Worm (Caenorhabditis elegans) whole organism, L1 larva: Measurements from ENCODE around the gene T09B9.1.

Experiments used
- C16A3.4 ChIP-seq: fragments of 150-350 bp; optimal IDR thresholded peaks from 2 replicates; lab custom pipeline; 2014; ENCODE audit warnings: missing biosample characterization, missing genetic modification characterization
- F16B12.6 ChIP-seq: fragments of 150-350 bp; optimal IDR thresholded peaks from 2 replicates; lab custom pipeline; 2014; ENCODE audit warnings: missing biosample characterization, missing genetic modification characterization
- Y116A8C.19 ChIP-seq: sonication (generic microtip); optimal IDR thresholded peaks from 2 replicates; lab custom pipeline; 2016; ENCODE audit warnings: missing compliant biosample characterization, missing genetic modification characterization, borderline replicate concordance
- aha-1 ChIP-seq: fragments of 150-350 bp; optimal IDR thresholded peaks from 2 replicates; lab custom pipeline; 2014; ENCODE audit warnings: missing biosample characterization, missing genetic modification characterization
- alr-1 ChIP-seq: fragments of 200-800 bp; sonication (Bioruptor generic); optimal IDR thresholded peaks from 2 replicates; lab custom pipeline; 2018; ENCODE audit warnings: borderline replicate concordance, mild to moderate bottlenecking, missing genetic modification characterization, missing compliant biosample characterization
- blmp-1 ChIP-seq: fragments of 150-350 bp; optimal IDR thresholded peaks from 2 replicates; lab custom pipeline; 2014; ENCODE audit warnings: missing biosample characterization, missing genetic modification characterization
- ceh-63 ChIP-seq: fragments of 200-800 bp; sonication (Bioruptor generic); optimal IDR thresholded peaks from 2 replicates; lab custom pipeline; 2018; ENCODE audit warnings: mild to moderate bottlenecking, missing genetic modification characterization, missing compliant biosample characterization
- ceh-8 ChIP-seq: fragments of 200-800 bp; sonication (Bioruptor generic); optimal IDR thresholded peaks from 2 replicates; lab custom pipeline; 2018; ENCODE audit warnings: mild to moderate bottlenecking, missing genetic modification characterization, moderate library complexity, missing compliant biosample characterization
- ceh-82 ChIP-seq, 3 experiments: fragments of 150-350 bp in 1 of 3; sonication (generic microtip) in 2 of 3; optimal IDR thresholded peaks; 2 replicates each; lab custom pipeline; 2014 to 2017; ENCODE audit warnings: missing biosample characterization in 3 of 3, missing genetic modification characterization in 3 of 3
- efl-1 ChIP-seq, 4 experiments: fragments of 150-350 bp; optimal IDR thresholded peaks in 3 of 4; peaks in 1 of 4; 1 replicate in 1 of 4; 2 replicates in 3 of 4; lab custom pipeline; 2014; ENCODE audit warnings: missing biosample characterization in 2 of 4, missing genetic modification characterization in 2 of 4, missing genetic modification reagents in 2 of 4
- egl-13 ChIP-seq: sonication (generic microtip); optimal IDR thresholded peaks from 2 replicates; lab custom pipeline; 2016; ENCODE audit warnings: missing genotype, missing genetic modification reagents, missing genetic modification characterization, missing compliant biosample characterization
- egl-27 ChIP-seq, 2 experiments: fragments of 150-350 bp in 1 of 2; sonication (generic microtip); optimal IDR thresholded peaks; 3 replicates each; lab custom pipeline; 2017 to 2018; ENCODE audit warnings: missing biosample characterization in 2 of 2, missing genetic modification characterization in 2 of 2, missing genetic modification reagents in 2 of 2
- elt-2 ChIP-seq: sonication (generic microtip); optimal IDR thresholded peaks from 2 replicates; lab custom pipeline; 2016; ENCODE audit warnings: missing genetic modification characterization, mild to moderate bottlenecking, inconsistent platforms, missing compliant biosample characterization, missing genetic modification reagents
- fkh-10 ChIP-seq: sonication (generic microtip); optimal IDR thresholded peaks from 2 replicates; lab custom pipeline; 2017; ENCODE audit warnings: missing biosample characterization, missing genetic modification reagents, missing genetic modification characterization
- fos-1 ChIP-seq: fragments of 150-350 bp; optimal IDR thresholded peaks from 2 replicates; lab custom pipeline; 2014; ENCODE audit warnings: missing biosample characterization, missing genetic modification characterization
- hlh-17 ChIP-seq: fragments of 200-800 bp; sonication (Bioruptor generic); optimal IDR thresholded peaks from 2 replicates; lab custom pipeline; 2018; ENCODE audit warnings: missing genetic modification characterization, mild to moderate bottlenecking, missing compliant biosample characterization, moderate library complexity, borderline replicate concordance
- hpl-2 ChIP-seq: fragments of 150-350 bp; optimal IDR thresholded peaks from 2 replicates; lab custom pipeline; 2014; ENCODE audit warnings: missing biosample characterization, missing genetic modification reagents, missing genetic modification characterization
- irx-1 ChIP-seq: sonication (generic microtip); optimal IDR thresholded peaks from 2 replicates; lab custom pipeline; 2016; ENCODE audit warnings: missing genetic modification characterization, missing compliant biosample characterization
- isw-1 ChIP-seq: fragments of 200-800 bp; sonication (Bioruptor generic); IDR thresholded peaks from 2 replicates; pipeline ENCODE4 v1.3.6; 2022; ENCODE audit warnings: missing genetic modification characterization, missing compliant biosample characterization
- lin-14 ChIP-seq: fragments of 200-800 bp; sonication (Bioruptor generic); optimal IDR thresholded peaks from 2 replicates; lab custom pipeline; 2018; ENCODE audit warnings: mild to moderate bottlenecking, missing genetic modification characterization, moderate library complexity, missing compliant biosample characterization
- lir-3 ChIP-seq: sonication (generic microtip); optimal IDR thresholded peaks from 2 replicates; lab custom pipeline; 2016; ENCODE audit warnings: mild to moderate bottlenecking, missing genetic modification characterization, moderate library complexity, missing compliant biosample characterization; ENCODE audit not compliant: poor library complexity
- lsy-2 ChIP-seq, 2 experiments: fragments of 150-350 bp; optimal IDR thresholded peaks; 2 replicates each; lab custom pipeline; 2014; ENCODE audit warnings: missing biosample characterization in 2 of 2, missing genetic modification characterization in 2 of 2
- nhr-11 ChIP-seq: fragments of 150-350 bp; optimal IDR thresholded peaks from 2 replicates; lab custom pipeline; 2014; ENCODE audit warnings: missing biosample characterization, missing genetic modification characterization
- nhr-237 ChIP-seq: fragments of 150-350 bp; optimal IDR thresholded peaks from 2 replicates; lab custom pipeline; 2014; ENCODE audit warnings: missing biosample characterization, missing genetic modification characterization
- nhr-47 ChIP-seq: sonication (generic microtip); optimal IDR thresholded peaks from 2 replicates; lab custom pipeline; 2016; ENCODE audit warnings: mild to moderate bottlenecking, missing genetic modification characterization, moderate library complexity, missing compliant biosample characterization
- nhr-71 ChIP-seq: sonication (generic microtip); optimal IDR thresholded peaks from 2 replicates; lab custom pipeline; 2016; ENCODE audit warnings: mild to moderate bottlenecking, missing genetic modification characterization, moderate library complexity, missing compliant biosample characterization
- nhr-77 ChIP-seq: fragments of 150-350 bp; optimal IDR thresholded peaks from 2 replicates; lab custom pipeline; 2014; ENCODE audit warnings: missing biosample characterization, missing genetic modification characterization
- pag-3 ChIP-seq: sonication (generic microtip); optimal IDR thresholded peaks from 2 replicates; lab custom pipeline; 2017; ENCODE audit warnings: missing genetic modification characterization, mild to moderate bottlenecking, missing compliant biosample characterization, antibody characterized with exemption, borderline replicate concordance; ENCODE audit not compliant: insufficient read depth
- pax-3 ChIP-seq: fragments of 200-800 bp; sonication (Bioruptor generic); optimal IDR thresholded peaks from 2 replicates; lab custom pipeline; 2018; ENCODE audit warnings: mild to moderate bottlenecking, missing genetic modification characterization, moderate library complexity, missing compliant biosample characterization
- snpc-4 ChIP-seq: fragments of 150-350 bp; optimal IDR thresholded peaks from 2 replicates; lab custom pipeline; 2014; ENCODE audit warnings: missing biosample characterization, missing genetic modification characterization
- sup-37 ChIP-seq: fragments of 200-800 bp; sonication (Bioruptor generic); optimal IDR thresholded peaks from 2 replicates; lab custom pipeline; 2018; ENCODE audit warnings: mild to moderate bottlenecking, missing genetic modification characterization, missing compliant biosample characterization
- tbx-2 ChIP-seq: sonication (generic microtip); optimal IDR thresholded peaks from 2 replicates; lab custom pipeline; 2016; ENCODE audit warnings: missing genetic modification characterization, missing compliant biosample characterization
- unc-130 ChIP-seq: fragments of 150-350 bp; optimal IDR thresholded peaks from 2 replicates; lab custom pipeline; 2017; ENCODE audit warnings: missing biosample characterization, missing genetic modification characterization, inconsistent platforms
- unc-30 ChIP-seq: sonication (generic microtip); optimal IDR thresholded peaks from 2 replicates; lab custom pipeline; 2017; ENCODE audit warnings: missing biosample characterization, missing genetic modification characterization
- unc-86 ChIP-seq: sonication (generic microtip); optimal IDR thresholded peaks from 2 replicates; lab custom pipeline; 2016; ENCODE audit warnings: missing genetic modification characterization, missing compliant biosample characterization

Gene T09B9.1

DNA sequence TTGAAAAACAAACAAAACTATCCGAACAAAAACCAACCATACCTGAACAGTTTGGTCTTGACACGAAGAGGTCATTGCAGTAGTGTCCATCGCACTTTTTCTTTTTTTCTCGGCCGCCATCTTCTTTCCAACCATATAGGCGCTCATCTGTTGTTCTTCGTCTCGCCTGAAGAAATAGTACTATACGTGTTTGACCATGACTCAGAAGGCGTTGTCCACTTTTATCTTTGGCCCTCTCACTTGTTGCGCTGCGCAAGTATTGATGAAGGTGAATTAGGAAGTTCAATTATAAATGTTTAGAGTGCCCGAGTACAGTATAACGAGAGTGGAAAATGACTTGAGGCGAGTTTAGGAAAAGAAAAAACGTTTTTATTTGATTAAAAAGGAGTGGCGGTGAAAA, 28.8 kb downstream of the T09B9.1 start (continued):
- TF ChIP-seq unc-130 (tag; lab: Kevin White, UChicago) (peak; percentile 0), tbx-2 (tag; lab: Kevin White, UChicago) (peak; percentile 8)

DNA sequence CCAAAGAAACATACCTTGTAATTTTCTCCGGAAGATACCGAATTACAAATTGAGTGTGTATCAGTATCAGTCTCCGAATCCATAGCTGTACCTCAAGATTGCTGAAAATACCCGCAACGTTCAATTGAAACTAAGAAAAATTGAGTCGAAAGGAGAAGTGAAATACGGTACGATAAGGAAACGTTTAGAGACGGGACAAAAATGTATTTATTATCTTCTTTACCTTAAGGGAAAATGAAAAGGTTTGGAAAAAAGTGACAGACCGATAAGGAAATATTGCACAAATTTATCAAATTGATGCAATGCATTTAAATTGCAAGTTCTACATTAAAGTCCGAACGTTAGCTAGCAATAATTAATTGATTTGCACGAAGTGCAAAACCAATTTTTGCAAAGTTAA, 32.0 kb downstream of the T09B9.1 start, which contains the start of gene F36G3.1:
TSS of gene F36G3.1 (minus strand) at position 101 of the 400 bp plus-strand sequence.
- TF ChIP-seq aha-1 (tag; lab: Kevin White, UChicago), result no peak
- no peak for TF ChIP-seq efl-1 (optimal IDR thresholded peaks at IDR 0.05; lab: Kevin White, UChicago)
- peak in 1 of 2 experiments; percentile 36 for TF ChIP-seq efl-1 (GFP tag; optimal IDR thresholded peaks at IDR 0.05 in 1 of 2; lab: Kevin White, UChicago)
- TF ChIP-seq, all 84 proteins: peak for 1

DNA sequence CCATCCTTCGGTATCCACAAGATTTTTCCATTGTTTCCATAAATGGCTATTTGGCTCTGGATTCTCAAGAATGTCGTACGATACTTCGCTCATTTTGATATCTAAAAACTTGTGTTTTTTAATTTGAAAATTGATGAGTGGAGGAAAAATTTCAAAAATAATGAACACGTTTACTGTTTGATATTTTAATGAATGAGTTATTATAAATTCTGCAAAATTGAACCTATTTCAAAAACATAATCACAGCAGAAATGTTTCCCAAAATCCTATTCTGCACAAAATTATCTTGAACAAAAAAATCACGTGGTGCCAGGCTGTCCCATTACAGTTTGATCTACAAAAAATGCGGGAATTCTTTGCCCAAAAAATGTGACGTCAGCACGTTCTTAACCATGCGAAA, 37.1 kb downstream of the T09B9.1 start, which contains the start of gene F36G3.2:
TSS of gene F36G3.2 (minus strand) at position 101 of the 400 bp plus-strand sequence.
- TF ChIP-seq unc-30 (tag; lab: Kevin White, UChicago) (no peak), pag-3 (tag; lab: Kevin White, UChicago) (no peak), nhr-11 (no peak), egl-27 (tag; optimal IDR thresholded peaks at IDR 0.05; lab: Kevin White, UChicago) (no peak), unc-130 (tag; lab: Kevin White, UChicago) (no peak), snpc-4 (no peak), F16B12.6 (tag; lab: Kevin White, UChicago) (no peak), nhr-77 (tag; lab: Kevin White, UChicago) (no peak), lsy-2 (tag; optimal IDR thresholded peaks at IDR 0.05; lab: Kevin White, UChicago) (no peak), C16A3.4 (tag; lab: Kevin White, UChicago) (no peak)

DNA sequence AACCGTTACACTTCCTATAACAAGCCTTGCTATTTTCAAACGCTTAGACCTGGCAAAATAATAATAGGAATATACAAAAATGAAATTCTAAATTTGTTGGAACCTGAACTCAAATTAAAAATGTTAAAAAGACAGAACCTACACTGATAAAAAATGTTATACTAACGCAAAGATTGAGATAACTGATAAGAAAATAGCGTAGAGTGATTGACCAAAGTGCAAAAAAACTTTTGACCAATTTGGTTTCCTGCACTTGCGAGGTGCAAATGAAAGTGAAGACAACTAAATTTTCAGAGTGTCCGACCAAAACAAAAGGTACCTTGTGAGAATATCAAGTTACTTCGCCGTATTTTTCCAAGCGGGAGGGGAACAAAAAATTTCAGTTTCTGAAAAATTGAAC, 38.5 kb downstream of the T09B9.1 start:
- TF ChIP-seq elt-2 (tag; lab: Kevin White, UChicago), result peak; percentile 24
- TF ChIP-seq egl-13 (tag; lab: Kevin White, UChicago), result no peak
- TF ChIP-seq irx-1 (tag; lab: Kevin White, UChicago), result no peak

DNA sequence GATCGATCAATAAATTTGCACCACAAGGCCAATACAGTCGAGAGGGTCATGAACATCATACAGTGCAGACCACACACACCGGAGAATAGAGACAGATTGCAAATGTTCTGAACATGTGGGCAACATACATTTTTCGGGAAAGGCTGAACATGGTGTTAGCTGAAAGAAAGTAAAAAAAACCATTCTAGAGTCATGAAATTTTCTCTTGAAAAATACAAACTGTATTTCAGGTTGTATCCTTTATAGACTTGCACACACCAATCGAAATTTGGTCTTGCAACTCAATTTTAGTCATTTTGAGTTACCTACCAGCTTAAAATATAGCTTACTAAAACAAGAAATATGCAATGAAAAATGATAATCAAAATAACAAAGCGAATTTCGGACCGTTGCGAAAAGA, 39.0 kb downstream of the T09B9.1 start:
- TF ChIP-seq hlh-17 (GFP tag; lab: Kevin White, UChicago) (no peak), tbx-2 (tag; lab: Kevin White, UChicago) (no peak), nhr-237 (tag; lab: Kevin White, UChicago) (no peak), isw-1 (GFP tag; lab: Robert Waterston, UW) (no peak), lin-14 (GFP tag; lab: Kevin White, UChicago) (no peak), alr-1 (tag; lab: Kevin White, UChicago) (no peak), nhr-47 (tag; lab: Kevin White, UChicago) (no peak), ceh-8 (GFP tag; lab: Kevin White, UChicago) (no peak), unc-130 (tag; lab: Kevin White, UChicago) (no peak), sup-37 (GFP tag; lab: Kevin White, UChicago) (no peak), aha-1 (tag; lab: Kevin White, UChicago) (no peak), hpl-2 (GFP tag; lab: Kevin White, UChicago) (no peak), fos-1 (no peak)
- TF ChIP-seq, all 84 proteins: peak for 0

DNA sequence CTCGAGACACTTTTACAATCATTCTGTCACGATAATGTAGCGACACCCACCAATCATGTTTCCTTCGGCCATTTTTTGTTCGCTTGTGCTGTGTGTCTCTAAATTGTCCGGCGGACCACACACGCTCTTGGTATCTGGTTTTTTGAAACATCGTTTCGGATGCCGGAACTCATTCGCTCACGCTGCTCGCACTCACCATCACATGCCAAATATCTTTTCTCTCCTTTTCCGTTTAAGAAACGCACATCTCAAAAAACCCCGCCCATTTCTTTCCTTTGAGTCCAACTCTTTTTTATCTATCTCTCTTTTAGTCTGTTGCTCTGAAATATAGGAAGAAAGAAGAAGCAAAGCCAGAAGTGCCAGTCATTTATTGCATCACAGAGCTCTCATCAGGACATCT, 41.5 kb downstream of the T09B9.1 start, which contains the start of gene F36G3.3:
TSS of gene F36G3.3 (plus strand) at position 306 of the 400 bp plus-strand sequence.
- TF ChIP-seq pax-3 (no peak), ceh-82 (tag; optimal IDR thresholded peaks at IDR 0.05; lab: Kevin White, UChicago) (peak in 1 of 3 experiments; percentile 27), efl-1 (optimal IDR thresholded peaks at IDR 0.05; lab: Kevin White, UChicago) (no peak), efl-1 (GFP tag; optimal IDR thresholded peaks at IDR 0.05 in 1 of 2; lab: Kevin White, UChicago) (no peak), lin-14 (GFP tag; lab: Kevin White, UChicago) (peak; percentile 83), blmp-1 (tag; lab: Kevin White, UChicago) (no peak), fkh-10 (GFP tag; lab: Kevin White, UChicago) (peak; percentile 49), nhr-71 (tag; lab: Kevin White, UChicago) (peak; percentile 18), ceh-63 (GFP tag; lab: Kevin White, UChicago) (no peak), Y116A8C.19 (tag; lab: Kevin White, UChicago) (no peak), lir-3 (no peak), lsy-2 (tag; optimal IDR thresholded peaks at IDR 0.05; lab: Kevin White, UChicago) (peak in 1 of 2 experiments; percentile 12), egl-13 (tag; lab: Kevin White, UChicago) (peak; percentile 0), aha-1 (tag; lab: Kevin White, UChicago) (no peak), unc-86 (tag; lab: Kevin White, UChicago) (no peak)
